Worm (Caenorhabditis elegans): ENCODE measurements around the gene tftc-1.

Gene tftc-1

ce11 chrIV:2388949-2389495 is 40.0 kb downstream of the tftc-1 start, which contains the start of gene trap-3:
Gene trap-3, plus strand, starts transcription at chrIV:2389445.
- peak; percentile 85 for TF ChIP-seq R02D3.7 (tag; optimal IDR thresholded peaks at IDR 0.05)
- TF ChIP-seq nhr-43 (tag; optimal IDR thresholded peaks at IDR 0.05; ENCODE audit: poor library complexity, severe bottlenecking), result peak; percentile 96
- peak; percentile 35 for TF ChIP-seq ama-1 (optimal IDR thresholded peaks at IDR 0.05)
- peak; percentile 93 for TF ChIP-seq snpc-4 (tag; optimal IDR thresholded peaks at IDR 0.05)
- TF ChIP-seq fos-1 (tag; optimal IDR thresholded peaks at IDR 0.05), result no peak
- TF ChIP-seq tbx-2 (tag; optimal IDR thresholded peaks at IDR 0.05), result peak; percentile 92
- peak; percentile 55 for TF ChIP-seq pqm-1 (tag; optimal IDR thresholded peaks at IDR 0.05)
- TF ChIP-seq ceh-16 (tag; optimal IDR thresholded peaks at IDR 0.05), result no peak
- peak in 1 of 3 experiments; percentile 65 for TF ChIP-seq elt-3 (tag; optimal IDR thresholded peaks at IDR 0.05)
- TF ChIP-seq nhr-12 (tag; optimal IDR thresholded peaks at IDR 0.05), result no peak
- peak; percentile 99 for TF ChIP-seq nhr-25 (tag; optimal IDR thresholded peaks at IDR 0.05)
- peak; percentile 96 for TF ChIP-seq nhr-23 (tag; optimal IDR thresholded peaks at IDR 0.05)
- TF ChIP-seq nhr-76 (tag; optimal IDR thresholded peaks at IDR 0.05), result peak; percentile 50
- TF ChIP-seq ceh-9 (tag; optimal IDR thresholded peaks at IDR 0.05), result no peak
- TF ChIP-seq mml-1 (tag; optimal IDR thresholded peaks at IDR 0.05), result no peak
- peak; percentile 84 for TF ChIP-seq sea-2 (GFP tag; optimal IDR thresholded peaks at IDR 0.05)
- TF ChIP-seq nhr-67 (tag; optimal IDR thresholded peaks at IDR 0.05), result no peak
- peak; percentile 96 for TF ChIP-seq hmg-11 (tag; optimal IDR thresholded peaks at IDR 0.05)
- TF ChIP-seq zag-1 (tag; optimal IDR thresholded peaks at IDR 0.05), result no peak
- TF ChIP-seq jun-1 (tag; optimal IDR thresholded peaks at IDR 0.05), result peak; percentile 91
- TF ChIP-seq lin-39 (tag; optimal IDR thresholded peaks at IDR 0.05), result peak; percentile 97
- TF ChIP-seq egl-27 (tag; optimal IDR thresholded peaks at IDR 0.05), result no peak
- TF ChIP-seq nhr-237 (tag; optimal IDR thresholded peaks at IDR 0.05), result no peak
- peak; percentile 98 for TF ChIP-seq lsy-12 (tag; optimal IDR thresholded peaks at IDR 0.05)
- TF ChIP-seq elt-1 (tag; optimal IDR thresholded peaks at IDR 0.05), result peak; percentile 34
- TF ChIP-seq ztf-4 (tag; optimal IDR thresholded peaks at IDR 0.05), result peak; percentile 92
- no peak for TF ChIP-seq ztf-11 (tag; optimal IDR thresholded peaks at IDR 0.05)
- peak; percentile 96 for TF ChIP-seq pha-4 (tag; optimal IDR thresholded peaks at IDR 0.05)
- peak; percentile 85 for TF ChIP-seq ceh-82 (tag; optimal IDR thresholded peaks at IDR 0.05)
- peak; percentile 95 for TF ChIP-seq lin-15B (tag; optimal IDR thresholded peaks at IDR 0.05)
- TF ChIP-seq fkh-2 (tag; optimal IDR thresholded peaks at IDR 0.05), result no peak
- TF ChIP-seq fkh-10 (GFP tag; optimal IDR thresholded peaks at IDR 0.05), result peak; percentile 50
- no peak for TF ChIP-seq nhr-28 (tag; optimal IDR thresholded peaks at IDR 0.05)
- no peak for TF ChIP-seq daf-12 (tag; optimal IDR thresholded peaks at IDR 0.05)
- peak; percentile 84 for TF ChIP-seq ceh-28 (tag; optimal IDR thresholded peaks at IDR 0.05)
- TF ChIP-seq elt-2 (tag; optimal IDR thresholded peaks at IDR 0.05), result peak; percentile 88
- TF ChIP-seq nfya-1 (tag; optimal IDR thresholded peaks at IDR 0.05; ENCODE audit: insufficient read depth), result peak; percentile 99
- TF ChIP-seq unc-39 (tag; optimal IDR thresholded peaks at IDR 0.05), result no peak
- TF ChIP-seq ZK546.5 (tag; optimal IDR thresholded peaks at IDR 0.05), result peak; percentile 14
- TF ChIP-seq aly-2 (tag; optimal IDR thresholded peaks at IDR 0.05), result no peak
- peak; percentile 84 for TF ChIP-seq nhr-11 (tag; optimal IDR thresholded peaks at IDR 0.05)
- peak; percentile 8 for TF ChIP-seq mdl-1 (tag; optimal IDR thresholded peaks at IDR 0.05)
- peak; percentile 49 for TF ChIP-seq egl-5 (tag; optimal IDR thresholded peaks at IDR 0.05)
- peak; percentile 29 for TF ChIP-seq nhr-77 (tag; optimal IDR thresholded peaks at IDR 0.05)
- TF ChIP-seq unc-62 (GFP tag; optimal IDR thresholded peaks at IDR 0.05), result peak; percentile 68
- TF ChIP-seq eor-1 (tag; optimal IDR thresholded peaks at IDR 0.05), result no peak
- peak; percentile 63 for TF ChIP-seq skn-1 (tag; optimal IDR thresholded peaks at IDR 0.05)

All from whole organism, L3 larva.